Worm (Caenorhabditis elegans) whole organism, L4 larva: ENCODE measurements around the gene tag-196.

Experiments
- Y48G9A.11 ChIP-seq: fragments of 200-800 bp; sonication (Bioruptor generic); IDR thresholded peaks from 2 replicates; pipeline ENCODE4 v1.3.6; 2022; ENCODE audit warnings: missing genetic modification reagents, missing genetic modification characterization, missing compliant biosample characterization
- Y5F2A.4 ChIP-seq: fragments of 200-800 bp; sonication (Bioruptor generic); optimal IDR thresholded peaks from 2 replicates; lab custom pipeline; 2018; ENCODE audit warnings: mild to moderate bottlenecking, missing genetic modification characterization, missing compliant biosample characterization
- nhr-111 ChIP-seq: fragments of 200-800 bp; sonication (Bioruptor generic); optimal IDR thresholded peaks from 2 replicates; lab custom pipeline; 2018; ENCODE audit warnings: mild to moderate bottlenecking, missing genetic modification characterization, missing compliant biosample characterization
- rbr-2 ChIP-seq: sonication (generic microtip); optimal IDR thresholded peaks from 2 replicates; lab custom pipeline; 2016; ENCODE audit warnings: missing genotype, missing genetic modification characterization, missing compliant biosample characterization
- snpc-4 ChIP-seq: fragments of 150-350 bp; optimal IDR thresholded peaks from 2 replicates; lab custom pipeline; 2014; ENCODE audit warnings: missing biosample characterization, missing genetic modification characterization
- unc-39 ChIP-seq: sonication (generic microtip); optimal IDR thresholded peaks from 2 replicates; lab custom pipeline; 2017; ENCODE audit warnings: missing biosample characterization, missing genetic modification characterization

DNA sequence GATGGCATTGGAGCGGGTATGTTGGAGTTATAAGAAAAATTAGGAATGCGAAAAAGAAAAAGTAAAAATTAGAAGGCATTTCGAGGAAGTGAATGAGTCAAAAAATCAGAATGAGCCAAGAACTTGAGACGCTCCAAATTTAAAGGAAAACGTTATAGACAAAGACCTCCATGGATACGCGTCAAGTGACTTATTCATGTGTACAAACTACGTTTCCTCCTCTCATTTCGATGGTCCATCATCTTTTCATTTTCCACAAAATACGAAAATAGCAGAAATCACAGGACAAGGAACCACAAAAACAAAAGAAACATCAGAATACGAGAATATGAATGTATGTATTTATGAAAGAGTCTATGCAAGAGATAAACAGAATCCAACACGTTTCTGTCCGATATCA, 46.6 kb downstream of the tag-196 start, which contains the start of gene F28A12.3:
- TF ChIP-seq nhr-111 (GFP tag; lab: Kevin White, UChicago) (no peak), Y48G9A.11 (GFP tag; lab: Robert Waterston, UW) (no peak), unc-39 (tag; lab: Kevin White, UChicago) (no peak), Y5F2A.4 (no peak), snpc-4 (tag; lab: Kevin White, UChicago) (no peak), rbr-2 (tag; lab: Kevin White, UChicago) (no peak)
